Fruit fly (Drosophila melanogaster): ENCODE results near the gene Tango10.

Tango10 gene

dm6 chrX:11709799-11710720 is 10.0 kb upstream of the Tango10 start, which contains the start of gene FucT6 (continued):
- TF ChIP-seq nerfin-1 (tag; optimal IDR thresholded peaks at IDR 0.05) (no peak), Dp (GFP tag; optimal IDR thresholded peaks at IDR 0.05) (peak; percentile 71), CkIIα-i1 (GFP tag; IDR thresholded peaks at IDR 0.05) (no peak), sens (GFP tag) (peak; percentile 74), ham (GFP tag; IDR thresholded peaks at IDR 0.05) (no peak), ab (GFP tag; optimal IDR thresholded peaks at IDR 0.05) (no peak), CG13624 (GFP tag; optimal IDR thresholded peaks at IDR 0.05) (no peak), sisA (GFP tag; IDR thresholded peaks at IDR 0.05) (no peak), CG2678 (tag; optimal IDR thresholded peaks at IDR 0.05) (no peak), Pdp1 (GFP tag; optimal IDR thresholded peaks at IDR 0.05) (peak in 1 of 2 experiments; percentile 67), dan (GFP tag; IDR thresholded peaks at IDR 0.05) (no peak), CG10565 (GFP tag; optimal IDR thresholded peaks at IDR 0.05) (no peak), CG1529 (GFP tag; optimal IDR thresholded peaks at IDR 0.05) (no peak), Ravus (GFP tag; IDR thresholded peaks at IDR 0.05) (no peak), sqz (GFP tag; optimal IDR thresholded peaks at IDR 0.05) (no peak), CG32767 (GFP tag; IDR thresholded peaks at IDR 0.05) (no peak), CG11695 (GFP tag; IDR thresholded peaks at IDR 0.05) (no peak), CG11560 (tag; IDR thresholded peaks at IDR 0.05) (peak; percentile 63; the same call in 2 of the 3 replicates), Chrac-16 (GFP tag; optimal IDR thresholded peaks at IDR 0.05) (no peak), MBD-R2 (GFP tag; IDR thresholded peaks at IDR 0.05) (peak; percentile 72), CG11723 (GFP tag; optimal IDR thresholded peaks at IDR 0.05) (no peak), Sin3A (optimal IDR thresholded peaks at IDR 0.05) (peak; percentile 26), CG5953 (GFP tag; IDR thresholded peaks at IDR 0.05) (no peak), cas (GFP tag; IDR thresholded peaks at IDR 0.05) (no peak), Doc3 (GFP tag; IDR thresholded peaks at IDR 0.05; ENCODE audit: partially characterized antibody) (peak; percentile 75), grau (tag; optimal IDR thresholded peaks at IDR 0.05) (no peak), Med (GFP tag) (peak; percentile 84), CG17328 (GFP tag; IDR thresholded peaks at IDR 0.05) (0 out of 2 replicates have a peak, but pooled peaks have one; percentile 32), bigmax (GFP tag; optimal IDR thresholded peaks at IDR 0.05) (no peak), CG11398 (GFP tag; optimal IDR thresholded peaks at IDR 0.05) (no peak), p53 (GFP tag; optimal IDR thresholded peaks at IDR 0.05) (no peak), pita (GFP tag; optimal IDR thresholded peaks at IDR 0.05) (no peak), Opbp (GFP tag; IDR thresholded peaks at IDR 0.05; ENCODE audit: partially characterized antibody) (peak; percentile 92), Max (GFP tag; optimal IDR thresholded peaks at IDR 0.05) (peak; percentile 5), hb (GFP tag; IDR thresholded peaks at IDR 0.05; ENCODE audit: partially characterized antibody) (peak; percentile 83), Lpt (GFP tag; optimal IDR thresholded peaks at IDR 0.05) (no peak), exex (tag; optimal IDR thresholded peaks at IDR 0.05) (no peak), CG14014 (GFP tag; IDR thresholded peaks at IDR 0.05) (no peak), Awh (GFP tag; IDR thresholded peaks at IDR 0.05) (no peak), CG4404 (GFP tag; IDR thresholded peaks at IDR 0.05) (no peak), Dref (GFP tag; IDR thresholded peaks at IDR 0.05) (peak; percentile 98), CG2889 (GFP tag; IDR thresholded peaks at IDR 0.05) (no peak), gcm (GFP tag; optimal IDR thresholded peaks at IDR 0.05) (peak; percentile 61), Spps (tag; optimal IDR thresholded peaks at IDR 0.05) (no peak), ERR (GFP tag; optimal IDR thresholded peaks at IDR 0.05) (no peak), E2f2 (GFP tag; IDR thresholded peaks at IDR 0.05) (peak; percentile 78), her (GFP tag; optimal IDR thresholded peaks at IDR 0.05) (peak; percentile 9), H2.0 (GFP tag; IDR thresholded peaks at IDR 0.05) (no peak), Gug (GFP tag; IDR thresholded peaks at IDR 0.05) (no peak), inv (GFP tag; IDR thresholded peaks at IDR 0.05; ENCODE audit: partially characterized antibody) (peak; percentile 79), CG15479 (GFP tag; optimal IDR thresholded peaks at IDR 0.05) (no peak)
